Fruit fly (Drosophila melanogaster) whole organism, embryonic: ENCODE results near the gene CrebB.
A peak's percentile ranks its signal among the peaks of the same experiment; 100 is the strongest.

Experiments
- Abd-B ChIP-seq: fragments of 200-800 bp; sonication (Bioruptor generic); optimal IDR thresholded peaks from 2 replicates; lab custom pipeline; 2018; ENCODE audit warnings: missing biosample characterization, mild to moderate bottlenecking, missing genetic modification characterization, moderate library complexity
- Bteb2 ChIP-seq: fragments of 200-800 bp; sonication (Bioruptor generic); optimal IDR thresholded peaks from 2 replicates; lab custom pipeline; 2016; ENCODE audit warnings: missing biosample characterization, missing genetic modification characterization
- CG10654 ChIP-seq: fragments of 200-800 bp; sonication (Bioruptor generic); optimal IDR thresholded peaks from 2 replicates; lab custom pipeline; 2016; ENCODE audit warnings: missing biosample characterization, missing genetic modification characterization
- CG1602 ChIP-seq: fragments of 200-800 bp; sonication (Bioruptor generic); optimal IDR thresholded peaks from 3 replicates; lab custom pipeline; 2016; ENCODE audit warnings: missing biosample characterization, missing genetic modification characterization
- CG17385 ChIP-seq: fragments of 200-800 bp; sonication (Bioruptor generic); optimal IDR thresholded peaks from 3 replicates; lab custom pipeline; 2018; ENCODE audit warnings: missing biosample characterization, mild to moderate bottlenecking, missing genetic modification characterization
- CG17802 ChIP-seq: fragments of 200-800 bp; sonication (Bioruptor generic); optimal IDR thresholded peaks from 2 replicates; lab custom pipeline; 2018; ENCODE audit warnings: missing biosample characterization, mild to moderate bottlenecking, missing genetic modification characterization, moderate library complexity
- CG18764 ChIP-seq: fragments of 200-800 bp; sonication (Bioruptor generic); optimal IDR thresholded peaks from 3 replicates; lab custom pipeline; 2016; ENCODE audit warnings: missing biosample characterization, missing genetic modification characterization
- CG2199 ChIP-seq: fragments of 200-800 bp; sonication (Bioruptor generic); IDR thresholded peaks from 3 replicates; pipeline ENCODE4 v1.3.6; 2022; ENCODE audit warnings: missing biosample characterization, missing genetic modification characterization
- CG3065 ChIP-seq: fragments of 200-800 bp; sonication (Bioruptor generic); optimal IDR thresholded peaks from 2 replicates; lab custom pipeline; 2016; ENCODE audit warnings: missing biosample characterization, missing genetic modification characterization
- CG31365 ChIP-seq: fragments of 200-800 bp; sonication (Bioruptor generic); optimal IDR thresholded peaks from 2 replicates; lab custom pipeline; 2018; ENCODE audit warnings: missing biosample characterization, mild to moderate bottlenecking, missing genetic modification characterization
- CG32532 ChIP-seq: fragments of 200-800 bp; sonication (Bioruptor generic); IDR thresholded peaks from 2 replicates; pipeline ENCODE4 v1.3.6; 2022; ENCODE audit warnings: missing biosample characterization, missing genetic modification characterization
- CG33557 ChIP-seq: fragments of 200-800 bp; sonication (Bioruptor generic); optimal IDR thresholded peaks from 2 replicates; lab custom pipeline; 2019; ENCODE audit warnings: missing biosample characterization, mild to moderate bottlenecking, missing genetic modification characterization, moderate library complexity
- CG4328 ChIP-seq: fragments of 200-800 bp; sonication (Bioruptor generic); optimal IDR thresholded peaks from 3 replicates; lab custom pipeline; 2017; ENCODE audit warnings: missing biosample characterization, missing genetic modification reagents, missing genetic modification characterization
- CG43689 ChIP-seq: fragments of 200-800 bp; sonication (Bioruptor generic); IDR thresholded peaks from 2 replicates; pipeline ENCODE4 v1.3.6; 2022; ENCODE audit warnings: missing biosample characterization, missing genetic modification characterization
- CG4424 ChIP-seq: fragments of 200-800 bp; sonication (Bioruptor generic); optimal IDR thresholded peaks from 3 replicates; lab custom pipeline; 2016; ENCODE audit warnings: missing biosample characterization, missing genetic modification characterization
- CG5180 ChIP-seq: fragments of 200-800 bp; sonication (Bioruptor generic); optimal IDR thresholded peaks from 3 replicates; lab custom pipeline; 2017; ENCODE audit warnings: missing biosample characterization, missing genetic modification characterization, mild to moderate bottlenecking, moderate library complexity, missing genetic modification reagents
- CG6272 ChIP-seq: fragments of 200-800 bp; sonication (Bioruptor generic); IDR thresholded peaks from 2 replicates; pipeline ENCODE4 v1.3.6; 2022; ENCODE audit warnings: missing biosample characterization, missing genetic modification characterization
- CG8765 ChIP-seq: fragments of 200-800 bp; sonication (Bioruptor generic); IDR thresholded peaks from 2 replicates; pipeline ENCODE4 v1.3.6; 2022; ENCODE audit warnings: missing biosample characterization, missing genetic modification characterization
- CG8924 ChIP-seq: fragments of 200-800 bp; optimal IDR thresholded peaks from 3 replicates; lab custom pipeline; 2019; ENCODE audit warnings: missing biosample characterization, mild to moderate bottlenecking, missing genetic modification characterization, moderate library complexity
- CG9215 ChIP-seq: fragments of 200-800 bp; sonication (Bioruptor generic); IDR thresholded peaks from 2 replicates; pipeline ENCODE4 v1.3.6; 2022; ENCODE audit warnings: missing biosample characterization, missing genetic modification characterization
- CG9797 ChIP-seq: fragments of 200-800 bp; sonication (Bioruptor generic); optimal IDR thresholded peaks from 3 replicates; lab custom pipeline; 2018; ENCODE audit warnings: missing biosample characterization, mild to moderate bottlenecking, missing genetic modification characterization
- CG9876 ChIP-seq: fragments of 200-800 bp; sonication (Bioruptor generic); optimal IDR thresholded peaks from 2 replicates; lab custom pipeline; 2016; ENCODE audit warnings: missing biosample characterization, missing genetic modification characterization
- Ets97D ChIP-seq: fragments of 200-800 bp; sonication (Bioruptor generic); optimal IDR thresholded peaks from 3 replicates; lab custom pipeline; 2016; ENCODE audit warnings: missing biosample characterization, missing genetic modification characterization
- H15 ChIP-seq: fragments of 200-800 bp; sonication (Bioruptor generic); IDR thresholded peaks from 3 replicates; pipeline ENCODE4 v1.3.6; 2022; ENCODE audit warnings: missing biosample characterization, missing genetic modification characterization
- Kr ChIP-seq: fragments of 200-800 bp; sonication (Bioruptor generic); optimal IDR thresholded peaks from 2 replicates; lab custom pipeline; 2017; ENCODE audit warnings: missing biosample characterization, mild to moderate bottlenecking, missing genetic modification characterization
- Mrtf ChIP-seq: fragments of 200-800 bp; sonication (Bioruptor generic); IDR thresholded peaks from 3 replicates; pipeline ENCODE4 v1.3.6; 2022; ENCODE audit warnings: missing biosample characterization, missing genetic modification characterization
- NK7.1 ChIP-seq: fragments of 200-800 bp; sonication (Bioruptor generic); optimal IDR thresholded peaks from 3 replicates; lab custom pipeline; 2016; ENCODE audit warnings: missing biosample characterization, missing genetic modification characterization
- Pdp1 ChIP-seq, 2 experiments: fragments of 200-800 bp; sonication (Bioruptor generic); optimal IDR thresholded peaks; 3 replicates each; lab custom pipeline; 2016; ENCODE audit warnings: missing biosample characterization in 2 of 2, missing genetic modification characterization in 2 of 2, mild to moderate bottlenecking in 1 of 2, moderate library complexity in 1 of 2
- Side ChIP-seq: fragments of 200-800 bp; sonication (Bioruptor generic); optimal IDR thresholded peaks from 2 replicates; lab custom pipeline; 2016; ENCODE audit warnings: missing biosample characterization, missing genetic modification characterization
- Ssrp ChIP-seq: fragments of 200-800 bp; sonication (Bioruptor generic); optimal IDR thresholded peaks from 2 replicates; lab custom pipeline; 2018; ENCODE audit warnings: missing biosample characterization, mild to moderate bottlenecking, missing genetic modification characterization, moderate library complexity
- YL-1 ChIP-seq: fragments of 200-800 bp; sonication (Bioruptor generic); optimal IDR thresholded peaks from 3 replicates; lab custom pipeline; 2017; ENCODE audit warnings: missing biosample characterization, mild to moderate bottlenecking, missing genetic modification characterization
- ash1 ChIP-seq: fragments of 200-800 bp; sonication (Bioruptor generic); optimal IDR thresholded peaks from 2 replicates; lab custom pipeline; 2018; ENCODE audit warnings: missing biosample characterization, mild to moderate bottlenecking, missing genetic modification characterization
- bcd ChIP-seq: fragments of 200-800 bp; sonication (Bioruptor generic); optimal IDR thresholded peaks from 2 replicates; lab custom pipeline; 2017; ENCODE audit warnings: missing biosample characterization, mild to moderate bottlenecking, missing genetic modification characterization
- bowl ChIP-seq: fragments of 200-800 bp; sonication (Bioruptor generic); IDR thresholded peaks from 2 replicates; pipeline ENCODE4 v1.3.6; 2022; ENCODE audit warnings: missing biosample characterization, missing genetic modification characterization
- dmrt99B ChIP-seq: fragments of 200-800 bp; sonication (Bioruptor generic); optimal IDR thresholded peaks from 2 replicates; lab custom pipeline; 2018; ENCODE audit warnings: missing biosample characterization, mild to moderate bottlenecking, missing genetic modification characterization, moderate library complexity
- eyg ChIP-seq: fragments of 200-800 bp; sonication (Bioruptor generic); optimal IDR thresholded peaks from 3 replicates; lab custom pipeline; 2016; ENCODE audit warnings: missing biosample characterization, missing genetic modification characterization
- fru ChIP-seq: fragments of >200 bp; optimal IDR thresholded peaks from 2 replicates; lab custom pipeline; 2017
- grau ChIP-seq: fragments of 200-800 bp; optimal IDR thresholded peaks from 3 replicates; lab custom pipeline; 2019; ENCODE audit warnings: missing biosample characterization, mild to moderate bottlenecking, missing genetic modification characterization, moderate library complexity
- kay ChIP-seq: fragments of 200-800 bp; sonication (Bioruptor generic); optimal IDR thresholded peaks from 2 replicates; lab custom pipeline; 2016; ENCODE audit warnings: missing biosample characterization, missing genetic modification characterization
- kni ChIP-seq: fragments of 200-800 bp; sonication (Bioruptor generic); optimal IDR thresholded peaks from 3 replicates; lab custom pipeline; 2017; ENCODE audit warnings: mild to moderate bottlenecking, missing biosample characterization, missing genetic modification reagents, missing genetic modification characterization
- lov ChIP-seq, 2 experiments: fragments of 200-800 bp in 1 of 2; fragments of >200 bp in 1 of 2; sonication (Bioruptor generic) in 1 of 2; IDR thresholded peaks in 1 of 2; optimal IDR thresholded peaks in 1 of 2; 2 replicates in 1 of 2; 3 replicates in 1 of 2; pipeline versions ENCODE4 v1.3.6 to Lab custom; 2017 to 2022; ENCODE audit warnings: missing biosample characterization in 1 of 2, missing genetic modification characterization in 1 of 2
- prd ChIP-seq, 3 experiments: fragments of >200 bp in 2 of 3; fragments of 200-800 bp in 1 of 3; sonication (Bioruptor generic) in 1 of 3; optimal IDR thresholded peaks in 2 of 3; IDR thresholded peaks in 1 of 3; 2 replicates in 2 of 3; 3 replicates in 1 of 3; pipeline versions ENCODE4 v1.3.6 to Lab custom; 2017 to 2022; ENCODE audit warnings: missing biosample characterization in 1 of 3, missing genetic modification characterization in 1 of 3
- pros ChIP-seq: fragments of 200-800 bp; sonication (Bioruptor generic); optimal IDR thresholded peaks from 3 replicates; lab custom pipeline; 2019; ENCODE audit warnings: missing biosample characterization, mild to moderate bottlenecking, missing genetic modification characterization, moderate library complexity
- pzg ChIP-seq: fragments of 200-800 bp; sonication (Bioruptor generic); optimal IDR thresholded peaks from 3 replicates; lab custom pipeline; 2018; ENCODE audit warnings: missing biosample characterization, mild to moderate bottlenecking, missing genetic modification characterization, moderate library complexity
- rib ChIP-seq: fragments of 200-800 bp; sonication (Bioruptor generic); IDR thresholded peaks from 2 replicates; pipeline ENCODE4 v1.3.6; 2022; ENCODE audit warnings: missing biosample characterization, missing genetic modification characterization
- tin ChIP-seq: fragments of 200-800 bp; sonication (Bioruptor generic); optimal IDR thresholded peaks from 3 replicates; lab custom pipeline; 2016; ENCODE audit warnings: missing biosample characterization, missing genetic modification characterization
- ttk ChIP-seq: fragments of 200-800 bp; sonication (Bioruptor generic); IDR thresholded peaks from 2 replicates; pipeline ENCODE4 v2.1.2; 2022; ENCODE audit warnings: missing biosample characterization, missing genetic modification characterization
- wdn ChIP-seq: fragments of 200-800 bp; sonication (Bioruptor generic); IDR thresholded peaks from 2 replicates; pipeline ENCODE4 v1.3.6; 2022; ENCODE audit warnings: missing biosample characterization, missing genetic modification characterization

The CrebB gene

dm6 chrX:18367806-18368643 lies 1.9 kb downstream of the CrebB start (continued):
- peak; percentile 62 for TF ChIP-seq CG5180 (GFP tag; lab: Kevin White, UChicago)
- TF ChIP-seq CG8924 (tag; lab: Kevin White, UChicago), result peak; percentile 53
- TF ChIP-seq Bteb2 (GFP tag; lab: Kevin White, UChicago), result peak; percentile 46
- peak; percentile 18 for TF ChIP-seq CG1602 (GFP tag; lab: Kevin White, UChicago)
- peak; percentile 48 for TF ChIP-seq CG9876 (GFP tag; lab: Kevin White, UChicago)
- TF ChIP-seq CG9215, result peak; percentile 70
- no peak for TF ChIP-seq fru
- peak; percentile 47 for TF ChIP-seq NK7.1 (GFP tag; lab: Kevin White, UChicago)
- TF ChIP-seq tin (GFP tag; lab: Kevin White, UChicago), result peak; percentile 23
- TF ChIP-seq CG9797, result no peak
- TF ChIP-seq eyg (GFP tag; lab: Kevin White, UChicago), result peak; percentile 38
- peak; percentile 80 for TF ChIP-seq Mrtf (GFP tag; lab: Robert Waterston, UW)
- TF ChIP-seq Abd-B (GFP tag; lab: Kevin White, UChicago), result peak; percentile 45
- TF ChIP-seq CG10654 (GFP tag; lab: Kevin White, UChicago), result peak; percentile 28
- TF ChIP-seq Pdp1 (GFP tag; optimal IDR thresholded peaks at IDR 0.05; lab: Kevin White, UChicago), result peak; percentile 73 to 82
- peak; percentile 71 for TF ChIP-seq H15 (GFP tag; lab: Robert Waterston, UW)
- TF ChIP-seq CG2199, result peak; percentile 37; the same call in 1 of the 3 replicates
- TF ChIP-seq CG32532 (GFP tag; lab: Robert Waterston, UW), result peak; percentile 84
- peak; percentile 62 for TF ChIP-seq CG17385 (GFP tag; lab: Kevin White, UChicago)
- no peak for TF ChIP-seq pros (GFP tag; lab: Kevin White, UChicago)
- TF ChIP-seq Side (GFP tag; lab: Kevin White, UChicago), result peak; percentile 72
- TF ChIP-seq rib (GFP tag; lab: Robert Waterston, UW), result peak; percentile 80
- peak; percentile 52; the same call in 1 of the 2 replicates for TF ChIP-seq CG8765 (GFP tag; lab: Robert Waterston, UW)
- peak; percentile 62; the same call in 1 of the 2 replicates for TF ChIP-seq CG43689 (GFP tag; lab: Robert Waterston, UW)
- TF ChIP-seq dmrt99B (tag; lab: Kevin White, UChicago), result peak; percentile 69
- TF ChIP-seq YL-1 (GFP tag; lab: Kevin White, UChicago), result no peak
- TF ChIP-seq CG4328 (GFP tag; lab: Kevin White, UChicago), result no peak
- TF ChIP-seq CG6272 (GFP tag; lab: Robert Waterston, UW), result peak; percentile 51
- peak; percentile 75 for TF ChIP-seq bcd (GFP tag; lab: Kevin White, UChicago)
- TF ChIP-seq bowl (GFP tag; lab: Robert Waterston, UW), result peak; percentile 62
- peak; percentile 71 for TF ChIP-seq grau
- TF ChIP-seq kni, result peak; percentile 57
- no peak for TF ChIP-seq Kr (GFP tag; lab: Kevin White, UChicago)
- no peak for TF ChIP-seq prd (optimal IDR thresholded peaks at IDR 0.05; lab: Kevin White, UChicago)
- TF ChIP-seq prd (GFP tag; IDR thresholded peaks at IDR 0.05; lab: Robert Waterston, UW), result peak; percentile 75
- no peak for TF ChIP-seq CG33557
- peak; percentile 64 for TF ChIP-seq ttk (GFP tag; lab: Robert Waterston, UW)
- TF ChIP-seq Ets97D, result peak; percentile 1
- no peak for TF ChIP-seq CG4424 (GFP tag; lab: Kevin White, UChicago)
- peak; percentile 12 for TF ChIP-seq pzg (GFP tag; lab: Kevin White, UChicago)
- TF ChIP-seq ash1 (GFP tag; lab: Kevin White, UChicago), result peak; percentile 54
- peak; percentile 80 for TF ChIP-seq wdn (GFP tag; lab: Robert Waterston, UW)
- TF ChIP-seq lov (optimal IDR thresholded peaks at IDR 0.05; lab: Kevin White, UChicago), result no peak
- peak; percentile 61; the same call in 1 of the 3 replicates for TF ChIP-seq lov (GFP tag; IDR thresholded peaks at IDR 0.05; lab: Robert Waterston, UW)
- peak; percentile 45 for TF ChIP-seq CG17802 (tag; lab: Kevin White, UChicago)
- peak; percentile 1 for TF ChIP-seq CG18764 (GFP tag; lab: Kevin White, UChicago)
- no peak for TF ChIP-seq CG3065 (GFP tag; lab: Kevin White, UChicago)
- TF ChIP-seq Ssrp (tag; lab: Kevin White, UChicago), result peak; percentile 23
- TF ChIP-seq kay (GFP tag; lab: Kevin White, UChicago), result peak; percentile 21
- peak; percentile 26 for TF ChIP-seq CG31365 (tag; lab: Kevin White, UChicago)
